Fruit fly (Drosophila melanogaster) whole organism, prepupa: ENCODE results near the gene Vinc.

Source experiments
- CG10631 ChIP-seq: fragments of 200-800 bp; sonication (Bioruptor generic); optimal IDR thresholded peaks from 2 replicates; lab custom pipeline; 2016; ENCODE audit warnings: missing biosample characterization, missing genetic modification characterization
- CG11762 ChIP-seq: fragments of 200-800 bp; sonication (Bioruptor generic); optimal IDR thresholded peaks from 3 replicates; lab custom pipeline; 2016; ENCODE audit warnings: missing biosample characterization, missing genetic modification characterization; ENCODE audit not compliant: insufficient read depth
- CG16779 ChIP-seq: fragments of 200-800 bp; sonication (Bioruptor generic); optimal IDR thresholded peaks from 3 replicates; lab custom pipeline; 2017; ENCODE audit warnings: missing biosample characterization, mild to moderate bottlenecking, missing genetic modification characterization
- CG32006 ChIP-seq: fragments of 200-800 bp; sonication (Bioruptor generic); optimal IDR thresholded peaks from 3 replicates; lab custom pipeline; 2017; ENCODE audit warnings: missing biosample characterization, mild to moderate bottlenecking, missing genetic modification characterization
- CG34406 ChIP-seq: fragments of 200-800 bp; sonication (Bioruptor generic); optimal IDR thresholded peaks from 3 replicates; lab custom pipeline; 2016; ENCODE audit warnings: missing biosample characterization, missing genetic modification characterization
- CG6792 ChIP-seq: fragments of 200-800 bp; sonication (Bioruptor generic); optimal IDR thresholded peaks from 3 replicates; lab custom pipeline; 2016; ENCODE audit warnings: missing biosample characterization, missing genetic modification characterization
- Eip93F ChIP-seq: fragments of 200-800 bp; sonication (Bioruptor generic); optimal IDR thresholded peaks from 2 replicates; lab custom pipeline; 2016; ENCODE audit warnings: missing biosample characterization, mild to moderate bottlenecking, missing genetic modification characterization
- Lpt ChIP-seq: fragments of 200-800 bp; sonication (Bioruptor generic); optimal IDR thresholded peaks from 3 replicates; lab custom pipeline; 2016; ENCODE audit warnings: missing biosample characterization, missing genetic modification characterization
- OdsH ChIP-seq: fragments of 200-800 bp; sonication (Bioruptor generic); optimal IDR thresholded peaks from 3 replicates; lab custom pipeline; 2016; ENCODE audit warnings: missing biosample characterization, missing genetic modification characterization
- Sox102F ChIP-seq: fragments of 200-800 bp; sonication (Bioruptor generic); optimal IDR thresholded peaks from 2 replicates; lab custom pipeline; 2016; ENCODE audit warnings: missing biosample characterization, mild to moderate bottlenecking, missing genetic modification characterization
- Sox15 ChIP-seq: fragments of 200-800 bp; sonication (Bioruptor generic); optimal IDR thresholded peaks from 3 replicates; lab custom pipeline; 2016; ENCODE audit warnings: missing biosample characterization, missing genetic modification characterization
- cyc ChIP-seq: fragments of 200-800 bp; sonication (Bioruptor generic); optimal IDR thresholded peaks from 3 replicates; lab custom pipeline; 2016; ENCODE audit warnings: missing biosample characterization, missing genetic modification characterization
- fkh ChIP-seq: fragments of 200-800 bp; sonication (Bioruptor generic); optimal IDR thresholded peaks from 3 replicates; lab custom pipeline; 2017; ENCODE audit warnings: missing biosample characterization, mild to moderate bottlenecking, missing genetic modification characterization, moderate library complexity
- vri ChIP-seq: fragments of 200-800 bp; sonication (Bioruptor generic); optimal IDR thresholded peaks from 3 replicates; lab custom pipeline; 2016; ENCODE audit warnings: missing biosample characterization, mild to moderate bottlenecking, missing genetic modification characterization

- TF ChIP-seq fkh (GFP tag; lab: Kevin White, UChicago) = no peak
- TF ChIP-seq OdsH (GFP tag; lab: Kevin White, UChicago) = no peak
- no peak for TF ChIP-seq Eip93F (GFP tag; lab: Kevin White, UChicago)
- no peak for TF ChIP-seq CG10631 (GFP tag; lab: Kevin White, UChicago)
- TF ChIP-seq CG34406 (GFP tag; lab: Kevin White, UChicago) = no peak
- TF ChIP-seq cyc (GFP tag; lab: Kevin White, UChicago) = no peak
- peak; percentile 35 for TF ChIP-seq Lpt (GFP tag; lab: Kevin White, UChicago)
- no peak for TF ChIP-seq CG11762 (GFP tag; lab: Kevin White, UChicago)
- no peak for TF ChIP-seq vri (GFP tag; lab: Kevin White, UChicago)
- no peak for TF ChIP-seq CG16779 (tag; lab: Kevin White, UChicago)
- TF ChIP-seq CG6792 (GFP tag; lab: Kevin White, UChicago) = no peak
- TF ChIP-seq Sox102F (GFP tag; lab: Kevin White, UChicago) = no peak
- peak; percentile 62 for TF ChIP-seq CG32006 (GFP tag; lab: Kevin White, UChicago)
- no peak for TF ChIP-seq Sox15 (GFP tag; lab: Kevin White, UChicago)
Observed at dm6 chrX:2165394-2165793, 57.0 kb downstream of the Vinc start.
